Fruit fly (Drosophila melanogaster): Measurements from ENCODE around the gene CG13994.

CG13994 gene

DNA sequence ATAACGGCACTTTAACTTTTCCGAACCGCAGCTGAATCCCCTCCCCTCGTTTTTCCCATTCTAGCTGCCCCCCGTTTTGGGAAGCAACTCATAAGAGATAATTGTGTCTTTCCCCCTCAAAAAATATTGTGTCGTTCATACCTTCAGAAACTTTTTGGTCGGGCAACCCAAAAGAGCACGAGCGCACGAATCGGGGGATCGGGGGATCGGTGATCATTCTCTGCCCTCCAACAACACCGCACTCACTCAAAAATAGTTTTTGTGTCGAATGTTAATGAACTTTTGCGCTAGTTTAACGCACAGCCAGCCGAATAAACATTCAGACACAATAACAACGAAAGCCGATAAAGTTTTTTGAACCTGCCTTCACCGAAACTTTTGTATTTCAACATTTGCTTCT, 27.6 kb downstream of the CG13994 start (continued):
- TF ChIP-seq CG2678 (tag; optimal IDR thresholded peaks at IDR 0.05) (peak; percentile 26), crol (GFP tag; IDR thresholded peaks at IDR 0.05) (peak; percentile 79), CG1647 (GFP tag; optimal IDR thresholded peaks at IDR 0.05) (no peak), ap (GFP tag; IDR thresholded peaks at IDR 0.05) (no peak), odd (GFP tag; optimal IDR thresholded peaks at IDR 0.05) (no peak), slbo (GFP tag; IDR thresholded peaks at IDR 0.05) (no peak), Aef1 (GFP tag; IDR thresholded peaks at IDR 0.05) (peak; percentile 64), PHDP (tag; optimal IDR thresholded peaks at IDR 0.05) (no peak), lilli (GFP tag; optimal IDR thresholded peaks at IDR 0.05) (no peak), tx (GFP tag; optimal IDR thresholded peaks at IDR 0.05) (no peak), chm (GFP tag; IDR thresholded peaks at IDR 0.05) (0 out of 2 replicates have a peak, but pooled peaks have one; percentile 27), gce (GFP tag; IDR thresholded peaks at IDR 0.05) (no peak), CG5953 (GFP tag; IDR thresholded peaks at IDR 0.05) (no peak), Nf-YB (GFP tag; optimal IDR thresholded peaks at IDR 0.05) (no peak), Dad (GFP tag; optimal IDR thresholded peaks at IDR 0.05) (no peak), chinmo (GFP tag; IDR thresholded peaks at IDR 0.05; ENCODE audit: partially characterized antibody) (peak; percentile 86; the same call in 2 of the 4 replicates), aop (GFP tag; IDR thresholded peaks at IDR 0.05) (no peak), pan (optimal IDR thresholded peaks at IDR 0.05) (no peak), pan (GFP tag; optimal IDR thresholded peaks at IDR 0.05 in 1 of 2, IDR thresholded peaks at IDR 0.05 in 1 of 2) (peak in 1 of 2 experiments; percentile 20), Deaf1 (tag; optimal IDR thresholded peaks at IDR 0.05) (peak; percentile 84), z (GFP tag; IDR thresholded peaks at IDR 0.05) (peak; percentile 92), CG42726 (GFP tag; IDR thresholded peaks at IDR 0.05; ENCODE audit: partially characterized antibody) (peak; percentile 56; the same call in 1 of the 2 replicates), CG18764 (GFP tag; optimal IDR thresholded peaks at IDR 0.05) (no peak), CG3163 (GFP tag; optimal IDR thresholded peaks at IDR 0.05) (no peak), dati (GFP tag; IDR thresholded peaks at IDR 0.05) (no peak), abd-A (tag; optimal IDR thresholded peaks at IDR 0.05) (peak; percentile 75), Blimp-1 (GFP tag; optimal IDR thresholded peaks at IDR 0.05) (peak; percentile 69), CG9932 (GFP tag; IDR thresholded peaks at IDR 0.05) (no peak), CG17359 (tag; optimal IDR thresholded peaks at IDR 0.05) (no peak), CG11085 (GFP tag; IDR thresholded peaks at IDR 0.05) (no peak), phol (tag; optimal IDR thresholded peaks at IDR 0.05) (no peak), CG8388 (GFP tag; optimal IDR thresholded peaks at IDR 0.05) (no peak), CG14050 (GFP tag; IDR thresholded peaks at IDR 0.05) (no peak), slp2 (GFP tag; optimal IDR thresholded peaks at IDR 0.05) (no peak), grau (tag; optimal IDR thresholded peaks at IDR 0.05) (no peak), nau (GFP tag; optimal IDR thresholded peaks at IDR 0.05) (no peak), CG34376 (GFP tag; optimal IDR thresholded peaks at IDR 0.05) (peak; percentile 62), Sin3A (optimal IDR thresholded peaks at IDR 0.05) (no peak), CG12155 (GFP tag; optimal IDR thresholded peaks at IDR 0.05) (no peak), cad (GFP tag; optimal IDR thresholded peaks at IDR 0.05) (no peak), CG11723 (GFP tag; optimal IDR thresholded peaks at IDR 0.05) (no peak), HLH54F (GFP tag; optimal IDR thresholded peaks at IDR 0.05) (no peak), jing (GFP tag; optimal IDR thresholded peaks at IDR 0.05) (no peak), lbe (GFP tag; optimal IDR thresholded peaks at IDR 0.05) (no peak), CG43689 (GFP tag; IDR thresholded peaks at IDR 0.05) (no peak), rib (GFP tag; IDR thresholded peaks at IDR 0.05) (peak; percentile 69; the same call in 1 of the 2 replicates), B-H1 (GFP tag; IDR thresholded peaks at IDR 0.05) (no peak), nerfin-1 (tag; optimal IDR thresholded peaks at IDR 0.05) (no peak), Adf1 (GFP tag; IDR thresholded peaks at IDR 0.05) (peak; percentile 59; the same call in 1 of the 2 replicates), org-1 (GFP tag; optimal IDR thresholded peaks at IDR 0.05) (no peak), sqz (GFP tag; optimal IDR thresholded peaks at IDR 0.05) (peak; percentile 15), CG13624 (GFP tag; optimal IDR thresholded peaks at IDR 0.05) (no peak), Bgb (GFP tag; IDR thresholded peaks at IDR 0.05; ENCODE audit: partially characterized antibody) (peak; percentile 16; the same call in 1 of the 2 replicates)

Measured in whole organism, embryonic.